Fruit fly (Drosophila melanogaster) whole organism, embryonic: ENCODE data around the gene Tfb4.

Experiments
- Bgb ChIP-seq: fragments of 200-800 bp; sonication (Bioruptor generic); IDR thresholded peaks from 2 replicates; pipeline ENCODE4 v1.3.6; 2022; ENCODE audit warnings: missing biosample characterization, missing genetic modification characterization; ENCODE audit not compliant: partially characterized antibody
- CG10431 ChIP-seq: fragments of 200-800 bp; sonication (Bioruptor generic); optimal IDR thresholded peaks from 3 replicates; lab custom pipeline; 2018; ENCODE audit warnings: missing biosample characterization, mild to moderate bottlenecking, missing genetic modification characterization
- CG11247 ChIP-seq: fragments of 200-800 bp; sonication (Bioruptor generic); IDR thresholded peaks from 2 replicates; pipeline ENCODE4 v1.3.6; 2022; ENCODE audit warnings: missing biosample characterization, missing genetic modification characterization
- CG13123 ChIP-seq: fragments of 200-800 bp; sonication (Bioruptor generic); optimal IDR thresholded peaks from 2 replicates; lab custom pipeline; 2016; ENCODE audit warnings: missing biosample characterization, missing genetic modification characterization
- CG13624 ChIP-seq: fragments of 200-800 bp; sonication (Bioruptor generic); optimal IDR thresholded peaks from 2 replicates; lab custom pipeline; 2016; ENCODE audit warnings: missing biosample characterization, missing genetic modification characterization
- CG14441 ChIP-seq: fragments of 200-800 bp; sonication (Bioruptor generic); IDR thresholded peaks from 2 replicates; pipeline ENCODE4 v1.3.6; 2022; ENCODE audit warnings: missing biosample characterization, missing genetic modification characterization
- CG14710 ChIP-seq: fragments of 200-800 bp; sonication (Bioruptor generic); optimal IDR thresholded peaks from 3 replicates; lab custom pipeline; 2019; ENCODE audit warnings: missing biosample characterization, mild to moderate bottlenecking, missing genetic modification characterization, moderate library complexity
- CG15601 ChIP-seq: fragments of 200-800 bp; sonication (Bioruptor generic); optimal IDR thresholded peaks from 3 replicates; lab custom pipeline; 2019; ENCODE audit warnings: missing biosample characterization, mild to moderate bottlenecking, missing genetic modification characterization, moderate library complexity
- CG1602 ChIP-seq: fragments of 200-800 bp; sonication (Bioruptor generic); optimal IDR thresholded peaks from 3 replicates; lab custom pipeline; 2016; ENCODE audit warnings: missing biosample characterization, missing genetic modification characterization
- CG1832 ChIP-seq: fragments of 200-800 bp; sonication (Bioruptor generic); optimal IDR thresholded peaks from 2 replicates; lab custom pipeline; 2017; ENCODE audit warnings: missing biosample characterization, mild to moderate bottlenecking, missing genetic modification characterization, inconsistent platforms
- CG2678 ChIP-seq: fragments of 200-800 bp; sonication (Bioruptor generic); optimal IDR thresholded peaks from 3 replicates; lab custom pipeline; 2019; ENCODE audit warnings: missing biosample characterization, mild to moderate bottlenecking, missing genetic modification characterization, moderate library complexity
- CG5180 ChIP-seq: fragments of 200-800 bp; sonication (Bioruptor generic); optimal IDR thresholded peaks from 3 replicates; lab custom pipeline; 2017; ENCODE audit warnings: missing biosample characterization, missing genetic modification characterization, mild to moderate bottlenecking, moderate library complexity, missing genetic modification reagents
- CG6175 ChIP-seq: fragments of 200-800 bp; sonication (Bioruptor generic); IDR thresholded peaks from 3 replicates; pipeline ENCODE4 v1.3.6; 2022; ENCODE audit warnings: missing biosample characterization, missing genetic modification characterization
- CG6272 ChIP-seq: fragments of 200-800 bp; sonication (Bioruptor generic); IDR thresholded peaks from 2 replicates; pipeline ENCODE4 v1.3.6; 2022; ENCODE audit warnings: missing biosample characterization, missing genetic modification characterization
- CG6813 ChIP-seq: fragments of 200-800 bp; sonication (Bioruptor generic); optimal IDR thresholded peaks from 2 replicates; lab custom pipeline; 2017; ENCODE audit warnings: missing biosample characterization, missing genetic modification characterization, mild to moderate bottlenecking, moderate library complexity, missing genetic modification reagents
- CTCF ChIP-seq: fragments of 200-800 bp; sonication (Bioruptor generic); optimal IDR thresholded peaks from 2 replicates; lab custom pipeline; 2017; ENCODE audit warnings: missing biosample characterization, mild to moderate bottlenecking, missing genetic modification characterization, moderate library complexity
- CkIIα-i1 ChIP-seq: fragments of 200-800 bp; sonication (Bioruptor generic); IDR thresholded peaks from 2 replicates; pipeline ENCODE4 v1.3.6; 2022; ENCODE audit warnings: missing biosample characterization, missing genetic modification characterization
- CrebB ChIP-seq: fragments of 200-800 bp; sonication (Bioruptor generic); optimal IDR thresholded peaks from 3 replicates; lab custom pipeline; 2018; ENCODE audit warnings: missing biosample characterization, mild to moderate bottlenecking, missing genetic modification characterization
- Dfd ChIP-seq, 2 experiments: fragments of >200 bp; optimal IDR thresholded peaks; 2 replicates each; lab custom pipeline; 2017; ENCODE audit warnings: missing biosample characterization in 2 of 2, missing genetic modification characterization in 2 of 2
- Drgx ChIP-seq: fragments of 200-800 bp; sonication (Bioruptor generic); IDR thresholded peaks from 2 replicates; pipeline ENCODE4 v1.3.6; 2022; ENCODE audit warnings: missing biosample characterization, missing genetic modification characterization
- Eip74EF ChIP-seq, 2 experiments: fragments of 200-800 bp in 1 of 2; fragments of >200 bp in 1 of 2; sonication (Bioruptor generic) in 1 of 2; optimal IDR thresholded peaks; 2 replicates each; lab custom pipeline; 2017 to 2019; ENCODE audit warnings: missing biosample characterization in 2 of 2, missing genetic modification characterization in 2 of 2, mild to moderate bottlenecking in 1 of 2, moderate library complexity in 1 of 2
- Ets65A ChIP-seq: fragments of 200-800 bp; sonication (Bioruptor generic); peaks from one replicate; lab custom pipeline; 2016; ENCODE audit warnings: missing biosample characterization, missing genetic modification characterization
- Ets97D ChIP-seq: fragments of 200-800 bp; sonication (Bioruptor generic); optimal IDR thresholded peaks from 3 replicates; lab custom pipeline; 2016; ENCODE audit warnings: missing biosample characterization, missing genetic modification characterization
- Hmr ChIP-seq: fragments of 200-800 bp; sonication (Bioruptor generic); optimal IDR thresholded peaks from 3 replicates; lab custom pipeline; 2017; ENCODE audit warnings: mild to moderate bottlenecking, missing biosample characterization, missing genetic modification reagents, missing genetic modification characterization
- Hr51 ChIP-seq, 2 experiments: fragments of 200-800 bp; sonication (Bioruptor generic); optimal IDR thresholded peaks; 2 replicates in 1 of 2; 3 replicates in 1 of 2; lab custom pipeline; 2016 to 2018; ENCODE audit warnings: missing biosample characterization in 2 of 2, missing genetic modification characterization in 2 of 2, mild to moderate bottlenecking in 1 of 2, moderate library complexity in 1 of 2
- Kr ChIP-seq: fragments of 200-800 bp; sonication (Bioruptor generic); optimal IDR thresholded peaks from 2 replicates; lab custom pipeline; 2017; ENCODE audit warnings: missing biosample characterization, mild to moderate bottlenecking, missing genetic modification characterization
- MBD-R2 ChIP-seq: fragments of 200-800 bp; sonication (Bioruptor generic); IDR thresholded peaks from 2 replicates; pipeline ENCODE4 v1.3.6; 2022; ENCODE audit warnings: missing biosample characterization, missing genetic modification characterization
- MESR4 ChIP-seq: fragments of 200-800 bp; sonication (Bioruptor generic); optimal IDR thresholded peaks from 2 replicates; lab custom pipeline; 2018; ENCODE audit warnings: missing biosample characterization, mild to moderate bottlenecking, missing genetic modification characterization, moderate library complexity
- Med ChIP-seq: fragments of 200-800 bp; sonication (Bioruptor generic); peaks from one replicate; lab custom pipeline; 2016; ENCODE audit warnings: missing biosample characterization, missing genetic modification characterization, mild to moderate bottlenecking, inconsistent platforms, moderate library complexity
- NC2β ChIP-seq: fragments of 200-800 bp; sonication (Bioruptor generic); optimal IDR thresholded peaks from 2 replicates; lab custom pipeline; 2016; ENCODE audit warnings: missing biosample characterization, missing genetic modification characterization
- NFAT ChIP-seq: fragments of 200-800 bp; sonication (Bioruptor generic); IDR thresholded peaks from 2 replicates; pipeline ENCODE4 v1.3.6; 2022; ENCODE audit warnings: missing biosample characterization, missing genetic modification characterization
- Rfx ChIP-seq: fragments of 200-800 bp; sonication (Bioruptor generic); IDR thresholded peaks from 2 replicates; pipeline ENCODE4 v1.3.6; 2022; ENCODE audit warnings: missing biosample characterization, missing genetic modification characterization
- Sin3A ChIP-seq: fragments of >200 bp; optimal IDR thresholded peaks from 2 replicates; lab custom pipeline; 2018
- Spps ChIP-seq: fragments of 200-800 bp; sonication (Bioruptor generic); optimal IDR thresholded peaks from 2 replicates; lab custom pipeline; 2018; ENCODE audit warnings: missing biosample characterization, mild to moderate bottlenecking, missing genetic modification characterization
- Sry-β ChIP-seq: fragments of 200-800 bp; sonication (Bioruptor generic); optimal IDR thresholded peaks from 2 replicates; lab custom pipeline; 2018; ENCODE audit warnings: missing biosample characterization, mild to moderate bottlenecking, missing genetic modification characterization, moderate library complexity
- Vsx1 ChIP-seq: fragments of 200-800 bp; sonication (Bioruptor generic); optimal IDR thresholded peaks from 2 replicates; lab custom pipeline; 2017; ENCODE audit warnings: missing biosample characterization, mild to moderate bottlenecking, missing genetic modification characterization, missing genetic modification reagents
- YL-1 ChIP-seq: fragments of 200-800 bp; sonication (Bioruptor generic); optimal IDR thresholded peaks from 3 replicates; lab custom pipeline; 2017; ENCODE audit warnings: missing biosample characterization, mild to moderate bottlenecking, missing genetic modification characterization
- amos ChIP-seq: fragments of 200-800 bp; sonication (Bioruptor generic); IDR thresholded peaks from 2 replicates; pipeline ENCODE4 v1.3.6; 2022; ENCODE audit warnings: missing biosample characterization, missing genetic modification characterization; ENCODE audit not compliant: partially characterized antibody
- cas ChIP-seq: fragments of 200-800 bp; sonication (Bioruptor generic); IDR thresholded peaks from 2 replicates; pipeline ENCODE4 v1.3.6; 2022; ENCODE audit warnings: missing biosample characterization, missing genetic modification characterization
- cg ChIP-seq: fragments of 200-800 bp; sonication (Bioruptor generic); optimal IDR thresholded peaks from 3 replicates; lab custom pipeline; 2019; ENCODE audit warnings: missing biosample characterization, mild to moderate bottlenecking, missing genetic modification characterization, moderate library complexity
- gfzf ChIP-seq: fragments of 200-800 bp; sonication (Bioruptor generic); optimal IDR thresholded peaks from 2 replicates; lab custom pipeline; 2016; ENCODE audit warnings: missing biosample characterization, mild to moderate bottlenecking, missing genetic modification characterization, moderate library complexity
- gro ChIP-seq: fragments of 200-800 bp; sonication (Bioruptor generic); optimal IDR thresholded peaks from 2 replicates; lab custom pipeline; 2016; ENCODE audit warnings: missing biosample characterization, missing genetic modification characterization
- mam ChIP-seq: fragments of 200-800 bp; sonication (Bioruptor generic); optimal IDR thresholded peaks from 3 replicates; lab custom pipeline; 2016; ENCODE audit warnings: missing biosample characterization, missing genetic modification characterization
- nom ChIP-seq: fragments of 200-800 bp; sonication (Bioruptor generic); optimal IDR thresholded peaks from 2 replicates; lab custom pipeline; 2017; ENCODE audit warnings: missing biosample characterization, missing genetic modification characterization, mild to moderate bottlenecking, moderate library complexity, missing genetic modification reagents
- peb ChIP-seq: fragments of 200-800 bp; sonication (Bioruptor generic); IDR thresholded peaks from 2 replicates; pipeline ENCODE4 v1.3.6; 2022; ENCODE audit warnings: missing biosample characterization, missing genetic modification characterization
- phol ChIP-seq: fragments of 200-800 bp; sonication (Bioruptor generic); optimal IDR thresholded peaks from 3 replicates; lab custom pipeline; 2018; ENCODE audit warnings: missing biosample characterization, mild to moderate bottlenecking, missing genetic modification characterization, moderate library complexity
- scrt ChIP-seq: fragments of 200-800 bp; sonication (Bioruptor generic); optimal IDR thresholded peaks from 2 replicates; lab custom pipeline; 2018; ENCODE audit warnings: missing biosample characterization, mild to moderate bottlenecking, missing genetic modification characterization, moderate library complexity
- sqz ChIP-seq: fragments of 200-800 bp; sonication (Bioruptor generic); optimal IDR thresholded peaks from 3 replicates; lab custom pipeline; 2018; ENCODE audit warnings: missing biosample characterization, mild to moderate bottlenecking, missing genetic modification characterization
- toy ChIP-seq: fragments of 200-800 bp; sonication (Bioruptor generic); IDR thresholded peaks from 2 replicates; pipeline ENCODE4 v1.3.6; 2022; ENCODE audit warnings: missing biosample characterization, missing genetic modification characterization
- tup ChIP-seq: fragments of 200-800 bp; sonication (Bioruptor generic); optimal IDR thresholded peaks from 2 replicates; lab custom pipeline; 2016; ENCODE audit warnings: missing biosample characterization, mild to moderate bottlenecking, missing genetic modification characterization, moderate library complexity

Gene Tfb4

dm6 chr2L:1142730-1143281, 7.7 kb downstream of the Tfb4 start, which contains the start of gene MFS3 (continued):
- TF ChIP-seq cg (GFP tag; lab: Kevin White, UChicago) (peak; percentile 81), phol (tag; lab: Kevin White, UChicago) (no peak), Rfx (GFP tag; lab: Robert Waterston, UW) (peak; percentile 26; the same call in 1 of the 2 replicates), Dfd (GFP tag; optimal IDR thresholded peaks at IDR 0.05; lab: Kevin White, UChicago) (no peak), CG5180 (GFP tag; lab: Kevin White, UChicago) (peak; percentile 3), Eip74EF (GFP tag; optimal IDR thresholded peaks at IDR 0.05; lab: Kevin White, UChicago) (peak in 1 of 2 experiments; percentile 23), CG11247 (GFP tag; lab: Robert Waterston, UW) (no peak), CG10431 (GFP tag; lab: Kevin White, UChicago) (no peak), Vsx1 (GFP tag; lab: Kevin White, UChicago) (peak; percentile 8), gro (GFP tag; lab: Kevin White, UChicago) (peak; percentile 26), Sin3A (no peak), NC2β (GFP tag; lab: Kevin White, UChicago) (peak; percentile 19), Ets65A (GFP tag; lab: Kevin White, UChicago) (no peak), MBD-R2 (GFP tag; lab: Robert Waterston, UW) (no peak), nom (GFP tag; lab: Kevin White, UChicago) (peak; percentile 37), CG6272 (peak; percentile 6; the same call in 1 of the 2 replicates), YL-1 (GFP tag; lab: Kevin White, UChicago) (no peak), CG6813 (GFP tag; lab: Kevin White, UChicago) (no peak), NFAT (no peak), CrebB (peak; percentile 33), toy (peak; percentile 41; the same call in 1 of the 2 replicates), CG1602 (no peak), CkIIα-i1 (GFP tag; lab: Robert Waterston, UW) (no peak), Spps (tag; lab: Kevin White, UChicago) (no peak), CG6175 (GFP tag; lab: Robert Waterston, UW) (peak; percentile 88; the same call in 2 of the 3 replicates), mam (no peak), Sry-β (no peak), Ets97D (GFP tag; lab: Kevin White, UChicago) (peak; percentile 19), peb (no peak), Drgx (GFP tag; lab: Robert Waterston, UW) (peak; percentile 25; the same call in 1 of the 2 replicates), amos (GFP tag; lab: Robert Waterston, UW) (0 out of 2 replicates have a peak, but pooled peaks have one; percentile 11), MESR4 (GFP tag; lab: Kevin White, UChicago) (no peak), CG13123 (GFP tag; lab: Kevin White, UChicago) (no peak), CG2678 (tag; lab: Kevin White, UChicago) (peak; percentile 25), CTCF (peak; percentile 82), CG14710 (tag; lab: Kevin White, UChicago) (no peak), tup (GFP tag; lab: Kevin White, UChicago) (no peak), scrt (GFP tag; lab: Kevin White, UChicago) (peak; percentile 13), CG13624 (GFP tag; lab: Kevin White, UChicago) (peak; percentile 23), CG15601 (tag; lab: Kevin White, UChicago) (peak; percentile 100), Kr (GFP tag; lab: Kevin White, UChicago) (no peak), sqz (peak; percentile 96), cas (GFP tag; lab: Robert Waterston, UW) (0 out of 2 replicates have a peak, but pooled peaks have one; percentile 9), Bgb (GFP tag; lab: Robert Waterston, UW) (peak; percentile 26; the same call in 1 of the 2 replicates), CG14441 (GFP tag; lab: Robert Waterston, UW) (no peak), Hmr (peak; percentile 74), gfzf (GFP tag; lab: Kevin White, UChicago) (peak; percentile 56), Med (GFP tag; lab: Kevin White, UChicago) (peak; percentile 65), Hr51 (GFP tag; optimal IDR thresholded peaks at IDR 0.05; lab: Kevin White, UChicago) (peak in 1 of 2 experiments; percentile 21), CG1832 (GFP tag; lab: Kevin White, UChicago) (no peak)
